Fruit fly (Drosophila melanogaster): Measurements from ENCODE around the gene sphe.

DNA sequence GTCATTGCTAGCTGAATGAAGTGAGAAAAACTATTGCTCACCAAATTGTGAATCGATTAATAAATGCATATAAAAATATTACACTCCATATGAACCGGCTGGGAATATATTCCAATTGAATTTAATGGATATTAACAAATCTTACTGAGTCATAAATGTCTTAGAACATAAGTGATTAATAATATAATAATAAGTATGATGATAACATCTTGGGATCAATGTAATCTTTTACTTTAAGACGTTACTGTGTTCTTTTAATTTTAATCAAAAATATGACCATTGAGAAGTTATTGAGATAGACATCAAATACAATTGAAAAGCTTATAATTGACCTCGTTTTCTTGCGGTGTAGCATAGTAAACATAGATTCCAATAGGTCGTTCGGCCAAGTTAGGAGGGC, 9.4 kb downstream of the sphe start:
- TF ChIP-seq CG12605 (GFP tag; IDR thresholded peaks at IDR 0.05) = no peak
- no peak for TF ChIP-seq EcR (GFP tag; optimal IDR thresholded peaks at IDR 0.05)
- no peak for TF ChIP-seq Pif1A (GFP tag; optimal IDR thresholded peaks at IDR 0.05)
